Fruit fly (Drosophila melanogaster) whole organism, embryonic: ENCODE data around the gene CG12347.

Experiments
- Adf1 ChIP-seq: fragments of 200-800 bp; sonication (Bioruptor generic); IDR thresholded peaks from 2 replicates; pipeline ENCODE4 v1.3.6; 2022; ENCODE audit warnings: missing biosample characterization, missing genetic modification characterization
- CG11398 ChIP-seq: fragments of 200-800 bp; sonication (Bioruptor generic); optimal IDR thresholded peaks from 2 replicates; lab custom pipeline; 2016; ENCODE audit warnings: missing biosample characterization, missing genetic modification characterization
- CG11696 ChIP-seq: fragments of 200-800 bp; sonication (Bioruptor generic); IDR thresholded peaks from 2 replicates; pipeline ENCODE4 v1.3.6; 2022; ENCODE audit warnings: missing biosample characterization, missing genetic modification characterization
- CG2678 ChIP-seq: fragments of 200-800 bp; sonication (Bioruptor generic); optimal IDR thresholded peaks from 3 replicates; lab custom pipeline; 2019; ENCODE audit warnings: missing biosample characterization, mild to moderate bottlenecking, missing genetic modification characterization, moderate library complexity
- CG3726 ChIP-seq: fragments of 200-800 bp; sonication (Bioruptor generic); IDR thresholded peaks from 3 replicates; pipeline ENCODE4, ENCODE4 v1.3.6; 2022; ENCODE audit warnings: missing biosample characterization, missing genetic modification characterization
- CG3995 ChIP-seq: fragments of 200-800 bp; sonication (Bioruptor generic); optimal IDR thresholded peaks from 3 replicates; lab custom pipeline; 2016; ENCODE audit warnings: missing biosample characterization, missing genetic modification characterization
- CG6175 ChIP-seq: fragments of 200-800 bp; sonication (Bioruptor generic); IDR thresholded peaks from 3 replicates; pipeline ENCODE4 v1.3.6; 2022; ENCODE audit warnings: missing biosample characterization, missing genetic modification characterization
- CTCF ChIP-seq: fragments of 200-800 bp; sonication (Bioruptor generic); optimal IDR thresholded peaks from 2 replicates; lab custom pipeline; 2017; ENCODE audit warnings: missing biosample characterization, mild to moderate bottlenecking, missing genetic modification characterization, moderate library complexity
- D19A ChIP-seq: fragments of 200-800 bp; optimal IDR thresholded peaks from 3 replicates; lab custom pipeline; 2019; ENCODE audit warnings: missing biosample characterization, mild to moderate bottlenecking, missing genetic modification characterization, moderate library complexity
- E2f2 ChIP-seq: fragments of 200-800 bp; sonication (Bioruptor generic); IDR thresholded peaks from 2 replicates; pipeline ENCODE4 v1.3.6; 2022; ENCODE audit warnings: missing biosample characterization, missing genetic modification characterization
- ERR ChIP-seq: fragments of 200-800 bp; sonication (Bioruptor generic); optimal IDR thresholded peaks from 2 replicates; lab custom pipeline; 2016; ENCODE audit warnings: missing biosample characterization, missing genetic modification characterization
- Gug ChIP-seq: fragments of 200-800 bp; sonication (Bioruptor generic); IDR thresholded peaks from 4 replicates; pipeline ENCODE4 v1.3.6; 2022; ENCODE audit warnings: missing biosample characterization, missing genetic modification characterization
- Hmr ChIP-seq: fragments of 200-800 bp; sonication (Bioruptor generic); optimal IDR thresholded peaks from 3 replicates; lab custom pipeline; 2017; ENCODE audit warnings: mild to moderate bottlenecking, missing biosample characterization, missing genetic modification reagents, missing genetic modification characterization
- Hr39 ChIP-seq: fragments of >200 bp; optimal IDR thresholded peaks from 2 replicates; lab custom pipeline; 2017
- Hr51 ChIP-seq, 2 experiments: fragments of 200-800 bp; sonication (Bioruptor generic); optimal IDR thresholded peaks; 2 replicates in 1 of 2; 3 replicates in 1 of 2; lab custom pipeline; 2016 to 2018; ENCODE audit warnings: missing biosample characterization in 2 of 2, missing genetic modification characterization in 2 of 2, mild to moderate bottlenecking in 1 of 2, moderate library complexity in 1 of 2
- Sox102F ChIP-seq: fragments of 200-800 bp; sonication (Bioruptor generic); optimal IDR thresholded peaks from 2 replicates; lab custom pipeline; 2018; ENCODE audit warnings: missing biosample characterization, mild to moderate bottlenecking, missing genetic modification characterization, moderate library complexity
- ac ChIP-seq: fragments of 200-800 bp; sonication (Bioruptor generic); optimal IDR thresholded peaks from 3 replicates; lab custom pipeline; 2017; ENCODE audit warnings: missing biosample characterization, mild to moderate bottlenecking, missing genetic modification characterization
- bcd ChIP-seq: fragments of 200-800 bp; sonication (Bioruptor generic); optimal IDR thresholded peaks from 2 replicates; lab custom pipeline; 2017; ENCODE audit warnings: missing biosample characterization, mild to moderate bottlenecking, missing genetic modification characterization
- chinmo ChIP-seq: fragments of 200-800 bp; sonication (Bioruptor generic); IDR thresholded peaks from 4 replicates; pipeline ENCODE4 v1.3.6; 2022; ENCODE audit warnings: missing biosample characterization, missing genetic modification characterization; ENCODE audit not compliant: partially characterized antibody
- crp ChIP-seq, 2 experiments: fragments of 200-800 bp; sonication (Bioruptor generic); optimal IDR thresholded peaks; 2 replicates in 1 of 2; 3 replicates in 1 of 2; lab custom pipeline; 2017; ENCODE audit warnings: missing biosample characterization in 2 of 2, missing genetic modification characterization in 2 of 2, mild to moderate bottlenecking in 1 of 2, moderate library complexity in 1 of 2
- dan ChIP-seq: fragments of 200-800 bp; sonication (Bioruptor generic); IDR thresholded peaks from 2 replicates; pipeline ENCODE4 v1.3.6; 2022; ENCODE audit warnings: missing biosample characterization, missing genetic modification characterization
- dimm ChIP-seq: fragments of 200-800 bp; sonication (Bioruptor generic); IDR thresholded peaks from 2 replicates; pipeline ENCODE4 v1.3.6; 2022; ENCODE audit warnings: missing biosample characterization, missing genetic modification characterization
- dysf ChIP-seq: fragments of 200-800 bp; sonication (Bioruptor generic); IDR thresholded peaks from 3 replicates; pipeline ENCODE4 v1.3.6; 2022; ENCODE audit warnings: missing biosample characterization, missing genetic modification characterization
- gce ChIP-seq: fragments of 200-800 bp; sonication (Bioruptor generic); IDR thresholded peaks from 3 replicates; pipeline ENCODE4 v1.3.6; 2022; ENCODE audit warnings: missing biosample characterization, missing genetic modification characterization
- gsb ChIP-seq: fragments of 200-800 bp; sonication (Bioruptor generic); IDR thresholded peaks from 2 replicates; pipeline ENCODE4 v1.3.6; 2022; ENCODE audit warnings: missing biosample characterization, missing genetic modification characterization
- lov ChIP-seq, 2 experiments: fragments of 200-800 bp in 1 of 2; fragments of >200 bp in 1 of 2; sonication (Bioruptor generic) in 1 of 2; IDR thresholded peaks in 1 of 2; optimal IDR thresholded peaks in 1 of 2; 2 replicates in 1 of 2; 3 replicates in 1 of 2; pipeline versions ENCODE4 v1.3.6 to Lab custom; 2017 to 2022; ENCODE audit warnings: missing biosample characterization in 1 of 2, missing genetic modification characterization in 1 of 2
- maf-S ChIP-seq: fragments of 200-800 bp; sonication (Bioruptor generic); optimal IDR thresholded peaks from 2 replicates; lab custom pipeline; 2016; ENCODE audit warnings: missing biosample characterization, missing genetic modification characterization
- p53 ChIP-seq: fragments of 200-800 bp; sonication (Bioruptor generic); optimal IDR thresholded peaks from 2 replicates; lab custom pipeline; 2016; ENCODE audit warnings: missing biosample characterization, missing genetic modification characterization
- ranshi ChIP-seq: fragments of 200-800 bp; sonication (Bioruptor generic); IDR thresholded peaks from 2 replicates; pipeline ENCODE4 v1.3.6; 2022; ENCODE audit warnings: missing biosample characterization, missing genetic modification characterization
- repo ChIP-seq: fragments of 200-800 bp; sonication (Bioruptor generic); optimal IDR thresholded peaks from 2 replicates; lab custom pipeline; 2016; ENCODE audit warnings: missing biosample characterization, missing genetic modification characterization
- row ChIP-seq: fragments of 200-800 bp; sonication (Bioruptor generic); IDR thresholded peaks from 3 replicates; pipeline ENCODE4 v1.3.6; 2022; ENCODE audit warnings: missing biosample characterization, missing genetic modification characterization
- seq ChIP-seq: fragments of 200-800 bp; sonication (Bioruptor generic); IDR thresholded peaks from 2 replicates; pipeline ENCODE4 v1.3.6; 2022; ENCODE audit warnings: missing biosample characterization, missing genetic modification characterization
- sim ChIP-seq: fragments of 200-800 bp; sonication (Bioruptor generic); IDR thresholded peaks from 2 replicates; pipeline ENCODE4 v1.3.6; 2022; ENCODE audit warnings: missing biosample characterization, missing genetic modification characterization
- slbo ChIP-seq: fragments of 200-800 bp; sonication (Bioruptor generic); IDR thresholded peaks from 2 replicates; pipeline ENCODE4 v1.3.6; 2022; ENCODE audit warnings: missing biosample characterization, missing genetic modification characterization
- sqz ChIP-seq: fragments of 200-800 bp; sonication (Bioruptor generic); optimal IDR thresholded peaks from 3 replicates; lab custom pipeline; 2018; ENCODE audit warnings: missing biosample characterization, mild to moderate bottlenecking, missing genetic modification characterization
- stc ChIP-seq: fragments of 200-800 bp; sonication (Bioruptor generic); IDR thresholded peaks from 2 replicates; pipeline ENCODE4 v1.3.6; 2022; ENCODE audit warnings: missing biosample characterization, missing genetic modification characterization
- sug ChIP-seq: fragments of 200-800 bp; optimal IDR thresholded peaks from 2 replicates; lab custom pipeline; 2019; ENCODE audit warnings: missing biosample characterization, mild to moderate bottlenecking, missing genetic modification characterization, moderate library complexity
- tgo ChIP-seq: fragments of 200-800 bp; sonication (Bioruptor generic); IDR thresholded peaks from 3 replicates; pipeline ENCODE4 v1.3.6; 2022; ENCODE audit warnings: missing biosample characterization, missing genetic modification characterization

CG12347 gene

dm6 chr3R:17861878-17862662, 44.2 kb upstream of the CG12347 start (continued):
- TF ChIP-seq Adf1 (no peak), sim (GFP tag; lab: Robert Waterston, UW) (no peak), Hmr (GFP tag; lab: Kevin White, UChicago) (peak; percentile 62), CTCF (GFP tag; lab: Kevin White, UChicago) (no peak), row (GFP tag; lab: Robert Waterston, UW) (peak; percentile 58; the same call in 1 of the 3 replicates), sqz (GFP tag; lab: Kevin White, UChicago) (no peak), D19A (tag; lab: Kevin White, UChicago) (no peak), Sox102F (GFP tag; lab: Kevin White, UChicago) (peak; percentile 12), tgo (GFP tag; lab: Robert Waterston, UW) (peak; percentile 29; the same call in 1 of the 3 replicates), CG11398 (GFP tag; lab: Kevin White, UChicago) (no peak), ranshi (GFP tag; lab: Robert Waterston, UW) (0 out of 2 replicates have a peak, but pooled peaks have one; percentile 41), ac (GFP tag; lab: Kevin White, UChicago) (no peak), p53 (no peak), crp (GFP tag; optimal IDR thresholded peaks at IDR 0.05; lab: Kevin White, UChicago) (no peak), repo (GFP tag; lab: Kevin White, UChicago) (no peak), stc (peak; percentile 37; the same call in 1 of the 2 replicates), gce (GFP tag; lab: Robert Waterston, UW) (no peak), bcd (GFP tag; lab: Kevin White, UChicago) (peak; percentile 2), CG6175 (GFP tag; lab: Robert Waterston, UW) (no peak), dimm (GFP tag; lab: Robert Waterston, UW) (no peak), sug (no peak), dan (GFP tag; lab: Robert Waterston, UW) (no peak), Hr51 (GFP tag; optimal IDR thresholded peaks at IDR 0.05; lab: Kevin White, UChicago) (peak in 1 of 2 experiments; percentile 23), seq (GFP tag; lab: Robert Waterston, UW) (0 out of 2 replicates have a peak, but pooled peaks have one; percentile 28), E2f2 (GFP tag; lab: Robert Waterston, UW) (0 out of 2 replicates have a peak, but pooled peaks have one; percentile 9), ERR (GFP tag; lab: Kevin White, UChicago) (no peak), CG3995 (GFP tag; lab: Kevin White, UChicago) (no peak), dysf (GFP tag; lab: Robert Waterston, UW) (peak; percentile 62), slbo (GFP tag; lab: Robert Waterston, UW) (peak; percentile 35; the same call in 1 of the 2 replicates), CG2678 (tag; lab: Kevin White, UChicago) (peak; percentile 53), Gug (no peak), gsb (GFP tag; lab: Robert Waterston, UW) (no peak), lov (optimal IDR thresholded peaks at IDR 0.05; lab: Kevin White, UChicago) (no peak), lov (GFP tag; IDR thresholded peaks at IDR 0.05; lab: Robert Waterston, UW) (no peak), chinmo (GFP tag; lab: Robert Waterston, UW) (0 out of 4 replicates have a peak, but pooled peaks have one; percentile 34)

DNA sequence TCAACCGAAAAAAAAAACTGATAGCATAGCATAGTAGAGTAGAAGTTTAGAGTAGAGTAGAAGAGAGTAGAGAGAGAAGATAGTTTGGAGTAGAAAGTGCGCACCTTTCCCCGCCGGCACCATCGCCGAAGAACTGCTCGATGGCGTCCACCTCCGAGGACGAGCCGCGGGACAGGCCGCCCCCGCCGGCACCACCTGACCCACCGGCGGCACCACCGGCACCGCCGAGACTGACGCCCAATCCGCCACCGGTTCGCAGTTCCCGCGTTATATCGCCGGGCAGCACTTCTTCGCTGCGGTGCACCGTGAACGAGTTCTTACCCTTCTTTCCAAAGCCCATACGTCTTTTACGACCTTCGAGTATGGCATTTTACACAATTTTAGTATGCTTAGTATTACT, 25.2 kb upstream of the CG12347 start:
- TF ChIP-seq ranshi (GFP tag; lab: Robert Waterston, UW): no peak
- TF ChIP-seq Hr39 (lab: Kevin White, UChicago): peak; percentile 27
- TF ChIP-seq CG11696 (GFP tag; lab: Robert Waterston, UW): no peak
- 0 out of 3 replicates have a peak, but pooled peaks have one; percentile 46 for TF ChIP-seq CG3726 (GFP tag; lab: Robert Waterston, UW)
- TF ChIP-seq maf-S (GFP tag; lab: Kevin White, UChicago): no peak
